Fruit fly (Drosophila melanogaster): Measurements from ENCODE around the gene Gss1.

DNA sequence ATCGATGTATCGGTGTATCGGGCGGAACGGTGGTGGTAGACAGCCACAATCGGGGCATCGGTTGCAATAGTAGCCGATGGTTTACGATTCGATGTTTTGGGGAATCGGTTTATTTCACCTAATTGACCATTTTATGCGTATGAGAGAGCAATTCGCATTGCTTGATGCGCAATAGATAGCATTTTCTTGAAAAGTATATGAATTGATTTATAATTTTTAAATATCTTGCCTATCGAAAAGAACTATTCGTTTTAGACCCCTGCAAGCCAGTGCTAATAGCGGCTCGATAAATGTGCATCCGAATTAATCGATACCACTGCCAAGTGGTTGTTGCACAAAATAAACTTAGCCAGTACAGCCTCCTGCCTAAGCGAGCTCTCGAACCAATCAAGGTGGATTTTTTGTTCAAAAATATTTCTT, 2.1 kb upstream of the Gss1 start, which contains the start of gene mnb:
- TF ChIP-seq gl (tag; optimal IDR thresholded peaks at IDR 0.05): no peak
- TF ChIP-seq fd96Ca (GFP tag; IDR thresholded peaks at IDR 0.05): no peak
- no peak for TF ChIP-seq Snoo (tag; optimal IDR thresholded peaks at IDR 0.05)
- TF ChIP-seq CG9948 (tag; optimal IDR thresholded peaks at IDR 0.05): no peak
- TF ChIP-seq EcR (GFP tag; optimal IDR thresholded peaks at IDR 0.05): no peak
- no peak for TF ChIP-seq Pif1B (GFP tag; optimal IDR thresholded peaks at IDR 0.05)
- TF ChIP-seq rn (GFP tag; IDR thresholded peaks at IDR 0.05): no peak
- no peak for TF ChIP-seq CG17806 (tag; optimal IDR thresholded peaks at IDR 0.05)
- no peak for TF ChIP-seq CG15710 (tag; optimal IDR thresholded peaks at IDR 0.05)
- no peak for TF ChIP-seq CG10348 (GFP tag; IDR thresholded peaks at IDR 0.05)
- TF ChIP-seq CG32121 (GFP tag; IDR thresholded peaks at IDR 0.05): no peak
- TF ChIP-seq CG4496 (GFP tag; IDR thresholded peaks at IDR 0.05): no peak

All from whole organism, pupa.